Fruit fly (Drosophila melanogaster) whole organism, adult: Measurements from ENCODE around the gene CheB74a.

Source experiments
- CG11617 ChIP-seq: fragments of 200-800 bp; sonication (Bioruptor generic); optimal IDR thresholded peaks from 2 replicates; lab custom pipeline; 2017; ENCODE audit warnings: mild to moderate bottlenecking, missing biosample characterization, missing genetic modification reagents, missing genetic modification characterization
- CG12768 ChIP-seq: fragments of 200-800 bp; sonication (Bioruptor generic); optimal IDR thresholded peaks from 2 replicates; lab custom pipeline; 2017; ENCODE audit warnings: missing biosample characterization, missing genetic modification characterization, mild to moderate bottlenecking, moderate library complexity, missing genetic modification reagents
- CG14711 ChIP-seq: fragments of 200-800 bp; sonication (Bioruptor generic); optimal IDR thresholded peaks from 2 replicates; lab custom pipeline; 2018; ENCODE audit warnings: missing biosample characterization, mild to moderate bottlenecking, missing genetic modification characterization, moderate library complexity
- CG1620 ChIP-seq: fragments of 200-800 bp; sonication (Bioruptor generic); optimal IDR thresholded peaks from 2 replicates; lab custom pipeline; 2016; ENCODE audit warnings: missing biosample characterization, missing genetic modification characterization
- CG33017 ChIP-seq: fragments of 200-800 bp; sonication (Bioruptor generic); optimal IDR thresholded peaks from 2 replicates; lab custom pipeline; 2018; ENCODE audit warnings: missing biosample characterization, mild to moderate bottlenecking, missing genetic modification characterization, moderate library complexity
- CG5204 ChIP-seq: fragments of 200-800 bp; sonication (Bioruptor generic); optimal IDR thresholded peaks from 2 replicates; lab custom pipeline; 2016; ENCODE audit warnings: missing biosample characterization, missing genetic modification characterization
- CG7045 ChIP-seq: fragments of 200-800 bp; sonication (Bioruptor generic); optimal IDR thresholded peaks from 2 replicates; lab custom pipeline; 2017; ENCODE audit warnings: missing biosample characterization, mild to moderate bottlenecking, missing genetic modification characterization
- CG7101 ChIP-seq: fragments of 200-800 bp; sonication (Bioruptor generic); optimal IDR thresholded peaks from 2 replicates; lab custom pipeline; 2018; ENCODE audit warnings: missing biosample characterization, mild to moderate bottlenecking, missing genetic modification characterization, moderate library complexity
- Clk ChIP-seq: fragments of 200-800 bp; sonication (Bioruptor generic); optimal IDR thresholded peaks from 2 replicates; lab custom pipeline; 2017; ENCODE audit warnings: missing biosample characterization, missing genetic modification characterization
- Crg-1 ChIP-seq: fragments of 200-800 bp; sonication (Bioruptor generic); optimal IDR thresholded peaks from 2 replicates; lab custom pipeline; 2016; ENCODE audit warnings: missing biosample characterization, missing genetic modification characterization
- Hr96 ChIP-seq: fragments of 200-800 bp; sonication (Bioruptor generic); optimal IDR thresholded peaks from 2 replicates; lab custom pipeline; 2016; ENCODE audit warnings: missing biosample characterization, missing genetic modification characterization
- Mnt ChIP-seq: fragments of 200-800 bp; sonication (Bioruptor generic); optimal IDR thresholded peaks from 2 replicates; lab custom pipeline; 2016; ENCODE audit warnings: missing biosample characterization, mild to moderate bottlenecking, missing genetic modification characterization
- bab1 ChIP-seq: fragments of 200-800 bp; sonication (Bioruptor generic); optimal IDR thresholded peaks from 3 replicates; lab custom pipeline; 2019; ENCODE audit warnings: missing biosample characterization, mild to moderate bottlenecking, missing genetic modification characterization, moderate library complexity
- cic ChIP-seq: fragments of 200-800 bp; sonication (Bioruptor generic); optimal IDR thresholded peaks from 2 replicates; lab custom pipeline; 2017; ENCODE audit warnings: missing biosample characterization, mild to moderate bottlenecking, missing genetic modification characterization, moderate library complexity
- cnc ChIP-seq, 2 experiments: fragments of >200 bp; optimal IDR thresholded peaks; 2 replicates each; lab custom pipeline; 2017
- kay ChIP-seq: fragments of 200-800 bp; sonication (Bioruptor generic); peaks from one replicate; lab custom pipeline; 2016; ENCODE audit warnings: missing biosample characterization, missing genetic modification characterization, borderline replicate concordance
- ovo ChIP-seq: fragments of 200-800 bp; sonication (Bioruptor generic); optimal IDR thresholded peaks from 2 replicates; lab custom pipeline; 2016; ENCODE audit warnings: missing biosample characterization, missing genetic modification characterization
- pad ChIP-seq: fragments of 200-800 bp; sonication (Bioruptor generic); optimal IDR thresholded peaks from 3 replicates; lab custom pipeline; 2017; ENCODE audit warnings: missing biosample characterization, missing genetic modification characterization, mild to moderate bottlenecking, moderate library complexity, missing genetic modification reagents
- tj ChIP-seq: fragments of 200-800 bp; sonication (Bioruptor generic); optimal IDR thresholded peaks from 3 replicates; lab custom pipeline; 2017; ENCODE audit warnings: missing biosample characterization, mild to moderate bottlenecking, missing genetic modification characterization, moderate library complexity
- toe ChIP-seq: fragments of 200-800 bp; sonication (Bioruptor generic); optimal IDR thresholded peaks from 2 replicates; lab custom pipeline; 2016; ENCODE audit warnings: missing biosample characterization, missing genetic modification characterization

Gene CheB74a

dm6 chr3L:17750488-17750887 lies 30.8 kb upstream of the CheB74a start, which contains the start of gene Adgf-B:
TSS of gene Adgf-B (minus strand) at chr3L:17750588.
- no peak for TF ChIP-seq Mnt
- TF ChIP-seq CG7045, result no peak
- TF ChIP-seq CG11617, result no peak
- no peak for TF ChIP-seq Clk (GFP tag; lab: Kevin White, UChicago)
- no peak for TF ChIP-seq CG5204 (GFP tag; lab: Kevin White, UChicago)
- no peak for TF ChIP-seq kay (GFP tag; lab: Kevin White, UChicago)
- TF ChIP-seq CG1620 (GFP tag; lab: Kevin White, UChicago), result no peak
- no peak for TF ChIP-seq tj (GFP tag; lab: Kevin White, UChicago)
- no peak for TF ChIP-seq bab1
- no peak for TF ChIP-seq cic (GFP tag; lab: Kevin White, UChicago)

- no peak for TF ChIP-seq CG7045
- no peak for TF ChIP-seq CG12768 (GFP tag; lab: Kevin White, UChicago)
- TF ChIP-seq ovo, result no peak
- TF ChIP-seq CG1620 (GFP tag; lab: Kevin White, UChicago), result no peak
These were observed 27.1 kb upstream of the CheB74a start, which contains the start of gene CG6034 for dm6 chr3L:17746760-17747159. TSS of gene CG6034 (minus strand) at chr3L:17746860.

- TF ChIP-seq CG1620 (GFP tag; lab: Kevin White, UChicago) (no peak), cic (GFP tag; lab: Kevin White, UChicago) (no peak), cnc (optimal IDR thresholded peaks at IDR 0.05; lab: Kevin White, UChicago) (no peak), pad (GFP tag; lab: Kevin White, UChicago) (no peak), Clk (GFP tag; lab: Kevin White, UChicago) (no peak)
These were observed 22.9 kb upstream of the CheB74a start for dm6 chr3L:17742531-17742930.

- no peak for TF ChIP-seq Crg-1 (GFP tag; lab: Kevin White, UChicago)
- TF ChIP-seq CG5204 (GFP tag; lab: Kevin White, UChicago), result peak; percentile 32
- TF ChIP-seq Clk (GFP tag; lab: Kevin White, UChicago), result no peak
- peak; percentile 70 for TF ChIP-seq tj (GFP tag; lab: Kevin White, UChicago)
- TF ChIP-seq kay (GFP tag; lab: Kevin White, UChicago), result peak; percentile 96
- peak; percentile 47 for TF ChIP-seq CG33017 (tag; lab: Kevin White, UChicago)
- TF ChIP-seq Hr96 (GFP tag; lab: Kevin White, UChicago), result peak; percentile 26
- peak; percentile 20 for TF ChIP-seq bab1
- TF ChIP-seq toe (GFP tag; lab: Kevin White, UChicago), result peak; percentile 3
- peak; percentile 80 for TF ChIP-seq cic (GFP tag; lab: Kevin White, UChicago)
- TF ChIP-seq CG7101, result peak; percentile 14
These were observed 20.8 kb upstream of the CheB74a start, which contains the start of gene CG7460 for dm6 chr3L:17740471-17740870. TSS of gene CG7460 (plus strand) at chr3L:17740540.

- TF ChIP-seq CG14711, result no peak
- TF ChIP-seq CG12768 (GFP tag; lab: Kevin White, UChicago), result no peak
- no peak for TF ChIP-seq CG11617
- no peak for TF ChIP-seq kay (GFP tag; lab: Kevin White, UChicago)
These were observed 20.0 kb upstream of the CheB74a start for dm6 chr3L:17739627-17740026.

dm6 chr3L:17729278-17729677 lies 9.6 kb upstream of the CheB74a start, which contains the start of gene CG6052:
TSS of gene CG6052 (minus strand) at chr3L:17729378.
- TF ChIP-seq CG1620 (GFP tag; lab: Kevin White, UChicago), result no peak
- no peak for TF ChIP-seq CG7045
- no peak for TF ChIP-seq CG7101
- no peak for TF ChIP-seq CG12768 (GFP tag; lab: Kevin White, UChicago)
- no peak for TF ChIP-seq Clk (GFP tag; lab: Kevin White, UChicago)
- TF ChIP-seq toe (GFP tag; lab: Kevin White, UChicago), result no peak
- no peak for TF ChIP-seq cic (GFP tag; lab: Kevin White, UChicago)
- no peak for TF ChIP-seq kay (GFP tag; lab: Kevin White, UChicago)
- no peak for TF ChIP-seq bab1
- TF ChIP-seq Hr96 (GFP tag; lab: Kevin White, UChicago), result no peak
- no peak for TF ChIP-seq CG14711
- TF ChIP-seq ovo, result no peak
- no peak for TF ChIP-seq Mnt
- TF ChIP-seq Crg-1 (GFP tag; lab: Kevin White, UChicago), result no peak

dm6 chr3L:17689579-17690191 lies 30.0 kb downstream of the CheB74a start, which contains the start of gene Ccn:
TSS of gene Ccn (plus strand) at chr3L:17690015.
- TF ChIP-seq CG33017 (tag; lab: Kevin White, UChicago) (no peak), CG11617 (no peak), cnc (optimal IDR thresholded peaks at IDR 0.05; lab: Kevin White, UChicago) (no peak), cic (GFP tag; lab: Kevin White, UChicago) (no peak)

- TF ChIP-seq bab1 (no peak), Clk (GFP tag; lab: Kevin White, UChicago) (no peak), CG11617 (no peak), Crg-1 (GFP tag; lab: Kevin White, UChicago) (no peak), CG7101 (no peak), CG7045 (no peak), tj (GFP tag; lab: Kevin White, UChicago) (no peak), kay (GFP tag; lab: Kevin White, UChicago) (no peak), Hr96 (GFP tag; lab: Kevin White, UChicago) (no peak), cnc (optimal IDR thresholded peaks at IDR 0.05; lab: Kevin White, UChicago) (no peak), CG14711 (no peak), CG5204 (GFP tag; lab: Kevin White, UChicago) (no peak), Mnt (no peak)
These were observed 47.9 kb downstream of the CheB74a start for dm6 chr3L:17671768-17672167.
